Worm (Caenorhabditis elegans): ENCODE measurements around the gene F35E12.9.

Gene F35E12.9

ce11 chrV:13787225-13787898, 42.4 kb upstream of the F35E12.9 start, which contains the start of the genes F53C11.4 and F53C11.5 (continued):
- TF ChIP-seq fos-1 (tag; optimal IDR thresholded peaks at IDR 0.05) = no peak

- no peak for TF ChIP-seq daf-12 (tag; optimal IDR thresholded peaks at IDR 0.05)
These were observed 40.8 kb upstream of the F35E12.9 start for ce11 chrV:13785767-13786166.

ce11 chrV:13782190-13782589, 37.3 kb upstream of the F35E12.9 start, which contains the start of gene decr-1.1:
Gene decr-1.1, plus strand, starts transcription at chrV:13782399.
- TF ChIP-seq pqm-1 (tag; optimal IDR thresholded peaks at IDR 0.05) = peak; percentile 64
- TF ChIP-seq skn-1 (tag; optimal IDR thresholded peaks at IDR 0.05) = no peak
- peak; percentile 37 for TF ChIP-seq pha-4 (tag; optimal IDR thresholded peaks at IDR 0.05)
- TF ChIP-seq ZK546.5 (tag; optimal IDR thresholded peaks at IDR 0.05) = no peak
- no peak for TF ChIP-seq snpc-4 (tag; optimal IDR thresholded peaks at IDR 0.05)
- peak; percentile 7 for TF ChIP-seq nfya-1 (tag; optimal IDR thresholded peaks at IDR 0.05; ENCODE audit: insufficient read depth)
- TF ChIP-seq nhr-237 (tag; optimal IDR thresholded peaks at IDR 0.05) = no peak
- TF ChIP-seq elt-2 (tag; optimal IDR thresholded peaks at IDR 0.05) = peak; percentile 49
- peak; percentile 28 for TF ChIP-seq ceh-28 (tag; optimal IDR thresholded peaks at IDR 0.05)
- no peak for TF ChIP-seq aly-2 (tag; optimal IDR thresholded peaks at IDR 0.05)

- TF ChIP-seq pha-4 (tag; optimal IDR thresholded peaks at IDR 0.05) (no peak), jun-1 (tag; optimal IDR thresholded peaks at IDR 0.05) (no peak), nhr-12 (tag; optimal IDR thresholded peaks at IDR 0.05) (no peak), fos-1 (tag; optimal IDR thresholded peaks at IDR 0.05) (no peak), ceh-28 (tag; optimal IDR thresholded peaks at IDR 0.05) (no peak), ceh-9 (tag; optimal IDR thresholded peaks at IDR 0.05) (no peak), lin-15B (tag; optimal IDR thresholded peaks at IDR 0.05) (no peak), zag-1 (tag; optimal IDR thresholded peaks at IDR 0.05) (no peak), lsy-12 (tag; optimal IDR thresholded peaks at IDR 0.05) (no peak), sea-2 (GFP tag; optimal IDR thresholded peaks at IDR 0.05) (no peak), eor-1 (tag; optimal IDR thresholded peaks at IDR 0.05) (no peak), nhr-28 (tag; optimal IDR thresholded peaks at IDR 0.05) (no peak), unc-39 (tag; optimal IDR thresholded peaks at IDR 0.05) (no peak), nhr-25 (tag; optimal IDR thresholded peaks at IDR 0.05) (no peak), lin-39 (tag; optimal IDR thresholded peaks at IDR 0.05) (no peak), egl-5 (tag; optimal IDR thresholded peaks at IDR 0.05) (no peak), ZK546.5 (tag; optimal IDR thresholded peaks at IDR 0.05) (no peak), hmg-11 (tag; optimal IDR thresholded peaks at IDR 0.05) (no peak)
These were observed 36.0 kb upstream of the F35E12.9 start for ce11 chrV:13780902-13781301.

ce11 chrV:13777857-13778256, 32.9 kb upstream of the F35E12.9 start, which contains the start of gene F53C11.9:
Gene F53C11.9, plus strand, starts transcription at chrV:13778015.
- TF ChIP-seq ceh-82 (tag; optimal IDR thresholded peaks at IDR 0.05) = no peak
- TF ChIP-seq lsy-12 (tag; optimal IDR thresholded peaks at IDR 0.05) = no peak
- no peak for TF ChIP-seq nhr-12 (tag; optimal IDR thresholded peaks at IDR 0.05)
- TF ChIP-seq ceh-16 (tag; optimal IDR thresholded peaks at IDR 0.05) = no peak
- no peak for TF ChIP-seq nhr-237 (tag; optimal IDR thresholded peaks at IDR 0.05)
- no peak for TF ChIP-seq ztf-11 (tag; optimal IDR thresholded peaks at IDR 0.05)
- no peak for TF ChIP-seq pqm-1 (tag; optimal IDR thresholded peaks at IDR 0.05)
- no peak for TF ChIP-seq nhr-23 (tag; optimal IDR thresholded peaks at IDR 0.05)
- no peak for TF ChIP-seq nhr-25 (tag; optimal IDR thresholded peaks at IDR 0.05)
- TF ChIP-seq fkh-2 (tag; optimal IDR thresholded peaks at IDR 0.05) = no peak
- TF ChIP-seq R02D3.7 (tag; optimal IDR thresholded peaks at IDR 0.05) = no peak
- no peak for TF ChIP-seq nhr-11 (tag; optimal IDR thresholded peaks at IDR 0.05)
- peak; percentile 32 for TF ChIP-seq unc-62 (GFP tag; optimal IDR thresholded peaks at IDR 0.05)
- TF ChIP-seq pha-4 (tag; optimal IDR thresholded peaks at IDR 0.05) = peak; percentile 52
- no peak for TF ChIP-seq fos-1 (tag; optimal IDR thresholded peaks at IDR 0.05)
- peak; percentile 96 for TF ChIP-seq egl-5 (tag; optimal IDR thresholded peaks at IDR 0.05)
- TF ChIP-seq elt-1 (tag; optimal IDR thresholded peaks at IDR 0.05) = no peak
- no peak for TF ChIP-seq snpc-4 (tag; optimal IDR thresholded peaks at IDR 0.05)
- TF ChIP-seq nhr-67 (tag; optimal IDR thresholded peaks at IDR 0.05) = no peak
- no peak for TF ChIP-seq nhr-43 (tag; optimal IDR thresholded peaks at IDR 0.05; ENCODE audit: poor library complexity, severe bottlenecking)
- no peak for TF ChIP-seq jun-1 (tag; optimal IDR thresholded peaks at IDR 0.05)
- TF ChIP-seq ztf-4 (tag; optimal IDR thresholded peaks at IDR 0.05) = no peak
- TF ChIP-seq lin-39 (tag; optimal IDR thresholded peaks at IDR 0.05) = peak; percentile 72
- no peak for TF ChIP-seq unc-39 (tag; optimal IDR thresholded peaks at IDR 0.05)
- no peak for TF ChIP-seq skn-1 (tag; optimal IDR thresholded peaks at IDR 0.05)
- TF ChIP-seq daf-12 (tag; optimal IDR thresholded peaks at IDR 0.05) = no peak
- no peak for TF ChIP-seq aly-2 (tag; optimal IDR thresholded peaks at IDR 0.05)
- TF ChIP-seq mdl-1 (tag; optimal IDR thresholded peaks at IDR 0.05) = no peak
- no peak for TF ChIP-seq egl-27 (tag; optimal IDR thresholded peaks at IDR 0.05)
- TF ChIP-seq ama-1 (optimal IDR thresholded peaks at IDR 0.05) = no peak
- TF ChIP-seq ZK546.5 (tag; optimal IDR thresholded peaks at IDR 0.05) = no peak
- no peak for TF ChIP-seq zag-1 (tag; optimal IDR thresholded peaks at IDR 0.05)
- no peak for TF ChIP-seq nhr-76 (tag; optimal IDR thresholded peaks at IDR 0.05)
- peak; percentile 10 for TF ChIP-seq nfya-1 (tag; optimal IDR thresholded peaks at IDR 0.05; ENCODE audit: insufficient read depth)
- TF ChIP-seq eor-1 (tag; optimal IDR thresholded peaks at IDR 0.05) = no peak
- TF ChIP-seq hmg-11 (tag; optimal IDR thresholded peaks at IDR 0.05) = no peak
- TF ChIP-seq lin-15B (tag; optimal IDR thresholded peaks at IDR 0.05) = no peak
